Fruit fly (Drosophila melanogaster) whole organism, embryonic: ENCODE data around the gene CG12057.

ENCODE experiments used
- CG12744 ChIP-seq: fragments of 200-800 bp; sonication (Bioruptor generic); optimal IDR thresholded peaks from 2 replicates; lab custom pipeline; 2016; ENCODE audit warnings: missing biosample characterization, missing genetic modification characterization
- CG17385 ChIP-seq: fragments of 200-800 bp; sonication (Bioruptor generic); optimal IDR thresholded peaks from 3 replicates; lab custom pipeline; 2018; ENCODE audit warnings: missing biosample characterization, mild to moderate bottlenecking, missing genetic modification characterization
- CG6654 ChIP-seq: fragments of 200-800 bp; sonication (Bioruptor generic); optimal IDR thresholded peaks from 2 replicates; lab custom pipeline; 2017; ENCODE audit warnings: missing biosample characterization, mild to moderate bottlenecking, missing genetic modification characterization
- CG8290 ChIP-seq, 3 experiments: fragments of 200-800 bp; sonication (Bioruptor generic); optimal IDR thresholded peaks; 2 replicates each; lab custom pipeline; 2016 to 2019; ENCODE audit warnings: missing biosample characterization in 3 of 3, missing genetic modification characterization in 3 of 3, mild to moderate bottlenecking in 2 of 3, moderate library complexity in 1 of 3
- CG8478 ChIP-seq: fragments of >200 bp; optimal IDR thresholded peaks from 2 replicates; lab custom pipeline; 2018
- Doc2 ChIP-seq: fragments of 200-800 bp; sonication (Bioruptor generic); IDR thresholded peaks from 2 replicates; pipeline ENCODE4 v1.3.6; 2022; ENCODE audit warnings: missing biosample characterization, missing genetic modification characterization
- GATAe ChIP-seq: fragments of 200-800 bp; sonication (Bioruptor generic); conservative IDR thresholded peaks from 2 replicates; pipeline ENCODE4 v1.3.6; 2022; ENCODE audit warnings: missing biosample characterization, missing genetic modification characterization
- ac ChIP-seq: fragments of 200-800 bp; sonication (Bioruptor generic); optimal IDR thresholded peaks from 3 replicates; lab custom pipeline; 2017; ENCODE audit warnings: missing biosample characterization, mild to moderate bottlenecking, missing genetic modification characterization
- cato ChIP-seq: fragments of 200-800 bp; sonication (Bioruptor generic); optimal IDR thresholded peaks from 2 replicates; lab custom pipeline; 2016; ENCODE audit warnings: missing biosample characterization, missing genetic modification characterization, borderline replicate concordance
- fd96Cb ChIP-seq: fragments of 200-800 bp; sonication (Bioruptor generic); optimal IDR thresholded peaks from 2 replicates; lab custom pipeline; 2018; ENCODE audit warnings: missing biosample characterization, mild to moderate bottlenecking, missing genetic modification characterization, moderate library complexity
- kah ChIP-seq: fragments of 200-800 bp; sonication (Bioruptor generic); optimal IDR thresholded peaks from 2 replicates; lab custom pipeline; 2018; ENCODE audit warnings: missing biosample characterization, mild to moderate bottlenecking, missing genetic modification characterization
- otp ChIP-seq: fragments of 200-800 bp; sonication (Bioruptor generic); IDR thresholded peaks from 3 replicates; pipeline ENCODE4, ENCODE4 v1.3.6; 2022; ENCODE audit warnings: missing biosample characterization, missing genetic modification characterization

DNA sequence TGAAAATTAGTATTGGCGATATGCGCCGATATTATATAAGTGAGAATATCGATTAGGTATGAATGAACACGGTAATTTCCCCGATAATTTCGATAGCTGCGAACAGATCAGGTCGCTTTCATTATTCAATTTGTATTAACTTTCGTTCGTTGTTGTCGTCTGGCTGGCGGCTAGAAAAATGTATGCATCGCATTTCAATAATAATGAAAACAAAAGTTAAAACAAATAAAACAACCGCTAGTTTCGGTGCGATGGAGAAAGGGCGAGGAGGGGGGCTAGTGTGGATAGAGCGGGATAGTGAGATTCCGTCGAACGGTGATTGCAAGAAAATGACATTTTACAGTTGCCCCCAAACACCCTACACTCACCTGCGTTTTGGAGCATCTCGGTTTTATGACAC lies 33.0 kb downstream of the CG12057 start:
- TF ChIP-seq cato (GFP tag; lab: Kevin White, UChicago) (no peak), CG8478 (lab: Kevin White, UChicago) (no peak), kah (GFP tag; lab: Kevin White, UChicago) (no peak), CG12744 (no peak), otp (GFP tag; lab: Robert Waterston, UW) (no peak), GATAe (no peak), CG6654 (no peak), CG17385 (no peak), ac (GFP tag; lab: Kevin White, UChicago) (no peak), Doc2 (GFP tag; lab: Robert Waterston, UW) (no peak), fd96Cb (no peak), CG8290 (GFP tag; optimal IDR thresholded peaks at IDR 0.05; lab: Kevin White, UChicago) (no peak), CG8290 (tag; optimal IDR thresholded peaks at IDR 0.05; lab: Kevin White, UChicago) (no peak)
